Fruit fly (Drosophila melanogaster) whole organism, embryonic: ENCODE measurements around the gene Nup358.

ENCODE experiments used
- Ada2b ChIP-seq: fragments of 200-800 bp; sonication (Bioruptor generic); IDR thresholded peaks from 2 replicates; pipeline ENCODE4 v1.3.6; 2022; ENCODE audit warnings: missing biosample characterization, missing genetic modification characterization
- Awh ChIP-seq: fragments of 200-800 bp; sonication (Bioruptor generic); IDR thresholded peaks from 2 replicates; pipeline ENCODE4, ENCODE4 v1.3.6; 2022; ENCODE audit warnings: missing biosample characterization, missing genetic modification characterization
- BEAF-32 ChIP-seq: fragments of 200-800 bp; sonication (Bioruptor generic); optimal IDR thresholded peaks from 3 replicates; lab custom pipeline; 2017; ENCODE audit warnings: missing biosample characterization, missing genetic modification characterization, mild to moderate bottlenecking, moderate library complexity, missing genetic modification reagents
- CG10431 ChIP-seq: fragments of 200-800 bp; sonication (Bioruptor generic); optimal IDR thresholded peaks from 3 replicates; lab custom pipeline; 2018; ENCODE audit warnings: missing biosample characterization, mild to moderate bottlenecking, missing genetic modification characterization
- CG10543 ChIP-seq: fragments of 200-800 bp; sonication (Bioruptor generic); optimal IDR thresholded peaks from 3 replicates; lab custom pipeline; 2017; ENCODE audit warnings: missing biosample characterization, mild to moderate bottlenecking, missing genetic modification characterization, moderate library complexity
- CG10979 ChIP-seq: fragments of 200-800 bp; sonication (Bioruptor generic); optimal IDR thresholded peaks from 2 replicates; lab custom pipeline; 2018; ENCODE audit warnings: missing biosample characterization, mild to moderate bottlenecking, missing genetic modification characterization, moderate library complexity
- CG11085 ChIP-seq: fragments of 200-800 bp; sonication (Bioruptor generic); IDR thresholded peaks from 2 replicates; pipeline ENCODE4 v1.3.6; 2022; ENCODE audit warnings: missing biosample characterization, missing genetic modification characterization
- CG11093 ChIP-seq: fragments of 200-800 bp; sonication (Bioruptor generic); IDR thresholded peaks from 3 replicates; pipeline ENCODE4 v1.3.6; 2022; ENCODE audit warnings: missing biosample characterization, missing genetic modification characterization
- CG11456 ChIP-seq: fragments of 200-800 bp; sonication (Bioruptor generic); IDR thresholded peaks from 3 replicates; pipeline ENCODE4 v1.3.6; 2022; ENCODE audit warnings: missing biosample characterization, missing genetic modification characterization
- CG12104 ChIP-seq: fragments of 200-800 bp; sonication (Bioruptor generic); optimal IDR thresholded peaks from 3 replicates; lab custom pipeline; 2016; ENCODE audit warnings: missing biosample characterization, missing genetic modification characterization
- CG12391 ChIP-seq: fragments of 200-800 bp; sonication (Bioruptor generic); optimal IDR thresholded peaks from 3 replicates; lab custom pipeline; 2018; ENCODE audit warnings: missing biosample characterization, mild to moderate bottlenecking, missing genetic modification characterization, moderate library complexity
- CG1647 ChIP-seq: fragments of 200-800 bp; sonication (Bioruptor generic); optimal IDR thresholded peaks from 3 replicates; lab custom pipeline; 2016; ENCODE audit warnings: missing biosample characterization, missing genetic modification characterization
- CG17385 ChIP-seq: fragments of 200-800 bp; sonication (Bioruptor generic); optimal IDR thresholded peaks from 3 replicates; lab custom pipeline; 2018; ENCODE audit warnings: missing biosample characterization, mild to moderate bottlenecking, missing genetic modification characterization
- CG17802 ChIP-seq: fragments of 200-800 bp; sonication (Bioruptor generic); optimal IDR thresholded peaks from 2 replicates; lab custom pipeline; 2018; ENCODE audit warnings: missing biosample characterization, mild to moderate bottlenecking, missing genetic modification characterization, moderate library complexity
- CG18599 ChIP-seq: fragments of 200-800 bp; sonication (Bioruptor generic); optimal IDR thresholded peaks from 3 replicates; lab custom pipeline; 2017; ENCODE audit warnings: missing biosample characterization, missing genetic modification characterization, mild to moderate bottlenecking, moderate library complexity, missing genetic modification reagents
- CG31388 ChIP-seq: fragments of 200-800 bp; sonication (Bioruptor generic); optimal IDR thresholded peaks from 2 replicates; lab custom pipeline; 2016; ENCODE audit warnings: missing biosample characterization, missing genetic modification characterization
- CG3163 ChIP-seq: fragments of 200-800 bp; sonication (Bioruptor generic); optimal IDR thresholded peaks from 3 replicates; lab custom pipeline; 2016; ENCODE audit warnings: missing biosample characterization, missing genetic modification characterization
- CG3407 ChIP-seq: fragments of 200-800 bp; sonication (Bioruptor generic); optimal IDR thresholded peaks from 2 replicates; lab custom pipeline; 2018; ENCODE audit warnings: missing biosample characterization, mild to moderate bottlenecking, missing genetic modification characterization
- CG4404 ChIP-seq: fragments of 200-800 bp; sonication (Bioruptor generic); IDR thresholded peaks from 2 replicates; pipeline ENCODE4 v1.3.6; 2022; ENCODE audit warnings: missing biosample characterization, missing genetic modification characterization
- CG5180 ChIP-seq: fragments of 200-800 bp; sonication (Bioruptor generic); optimal IDR thresholded peaks from 3 replicates; lab custom pipeline; 2017; ENCODE audit warnings: missing biosample characterization, missing genetic modification characterization, mild to moderate bottlenecking, moderate library complexity, missing genetic modification reagents
- CG7357 ChIP-seq: fragments of 200-800 bp; sonication (Bioruptor generic); IDR thresholded peaks from 3 replicates; pipeline ENCODE4 v1.3.6; 2022; ENCODE audit warnings: missing biosample characterization, missing genetic modification characterization
- CG7786 ChIP-seq: fragments of 200-800 bp; sonication (Bioruptor generic); optimal IDR thresholded peaks from 2 replicates; lab custom pipeline; 2016; ENCODE audit warnings: missing biosample characterization, missing genetic modification characterization
- CG9797 ChIP-seq: fragments of 200-800 bp; sonication (Bioruptor generic); optimal IDR thresholded peaks from 3 replicates; lab custom pipeline; 2018; ENCODE audit warnings: missing biosample characterization, mild to moderate bottlenecking, missing genetic modification characterization
- Chrac-16 ChIP-seq: fragments of 200-800 bp; sonication (Bioruptor generic); optimal IDR thresholded peaks from 3 replicates; lab custom pipeline; 2016; ENCODE audit warnings: missing biosample characterization, missing genetic modification characterization
- CoRest ChIP-seq: fragments of 200-800 bp; sonication (Bioruptor generic); optimal IDR thresholded peaks from 3 replicates; lab custom pipeline; 2018; ENCODE audit warnings: missing biosample characterization, mild to moderate bottlenecking, missing genetic modification characterization, moderate library complexity
- D19B ChIP-seq: fragments of 200-800 bp; sonication (Bioruptor generic); optimal IDR thresholded peaks from 2 replicates; lab custom pipeline; 2017; ENCODE audit warnings: missing biosample characterization, mild to moderate bottlenecking, missing genetic modification characterization
- Fer2 ChIP-seq: fragments of 200-800 bp; sonication (Bioruptor generic); optimal IDR thresholded peaks from 2 replicates; lab custom pipeline; 2018; ENCODE audit warnings: missing biosample characterization, mild to moderate bottlenecking, missing genetic modification characterization, moderate library complexity
- GATAe ChIP-seq: fragments of 200-800 bp; sonication (Bioruptor generic); conservative IDR thresholded peaks from 2 replicates; pipeline ENCODE4 v1.3.6; 2022; ENCODE audit warnings: missing biosample characterization, missing genetic modification characterization
- H2.0 ChIP-seq: fragments of 200-800 bp; sonication (Bioruptor generic); IDR thresholded peaks from 2 replicates; pipeline ENCODE4 v1.3.6; 2022; ENCODE audit warnings: missing biosample characterization, missing genetic modification characterization
- HmgD ChIP-seq: fragments of 200-800 bp; sonication (Bioruptor generic); optimal IDR thresholded peaks from 3 replicates; lab custom pipeline; 2016; ENCODE audit warnings: missing biosample characterization, missing genetic modification characterization
- HmgZ ChIP-seq: fragments of 200-800 bp; sonication (Bioruptor generic); optimal IDR thresholded peaks from 2 replicates; lab custom pipeline; 2018; ENCODE audit warnings: missing biosample characterization, mild to moderate bottlenecking, missing genetic modification characterization
- Hsf ChIP-seq: fragments of 200-800 bp; sonication (Bioruptor generic); optimal IDR thresholded peaks from 3 replicates; lab custom pipeline; 2016; ENCODE audit warnings: missing biosample characterization, missing genetic modification characterization
- Lpt ChIP-seq: fragments of >200 bp; optimal IDR thresholded peaks from 2 replicates; lab custom pipeline; 2018; ENCODE audit warnings: missing biosample characterization, missing genetic modification characterization
- Pdp1 ChIP-seq, 2 experiments: fragments of 200-800 bp; sonication (Bioruptor generic); optimal IDR thresholded peaks; 3 replicates each; lab custom pipeline; 2016; ENCODE audit warnings: missing biosample characterization in 2 of 2, missing genetic modification characterization in 2 of 2, mild to moderate bottlenecking in 1 of 2, moderate library complexity in 1 of 2
- Ssrp ChIP-seq: fragments of 200-800 bp; sonication (Bioruptor generic); optimal IDR thresholded peaks from 2 replicates; lab custom pipeline; 2018; ENCODE audit warnings: missing biosample characterization, mild to moderate bottlenecking, missing genetic modification characterization, moderate library complexity
- abd-A ChIP-seq: fragments of 200-800 bp; sonication (Bioruptor generic); optimal IDR thresholded peaks from 3 replicates; lab custom pipeline; 2019; ENCODE audit warnings: missing biosample characterization, mild to moderate bottlenecking, missing genetic modification characterization, moderate library complexity
- chif ChIP-seq, 2 experiments: fragments of 200-800 bp; sonication (Bioruptor generic); optimal IDR thresholded peaks; 3 replicates each; lab custom pipeline; 2016; ENCODE audit warnings: missing biosample characterization in 2 of 2, missing genetic modification characterization in 2 of 2
- dan ChIP-seq: fragments of 200-800 bp; sonication (Bioruptor generic); IDR thresholded peaks from 2 replicates; pipeline ENCODE4 v1.3.6; 2022; ENCODE audit warnings: missing biosample characterization, missing genetic modification characterization
- exex ChIP-seq: fragments of 200-800 bp; sonication (Bioruptor generic); optimal IDR thresholded peaks from 4 replicates; lab custom pipeline; 2018; ENCODE audit warnings: missing biosample characterization, mild to moderate bottlenecking, missing genetic modification characterization, moderate library complexity
- klu ChIP-seq: fragments of 200-800 bp; sonication (Bioruptor generic); IDR thresholded peaks from 2 replicates; pipeline ENCODE4 v1.3.6; 2022; ENCODE audit warnings: missing biosample characterization, missing genetic modification characterization
- p53 ChIP-seq: fragments of 200-800 bp; sonication (Bioruptor generic); optimal IDR thresholded peaks from 2 replicates; lab custom pipeline; 2016; ENCODE audit warnings: missing biosample characterization, missing genetic modification characterization
- sd ChIP-seq: fragments of 200-800 bp; sonication (Bioruptor generic); optimal IDR thresholded peaks from 3 replicates; lab custom pipeline; 2018; ENCODE audit warnings: missing biosample characterization, mild to moderate bottlenecking, missing genetic modification characterization, moderate library complexity
- shn ChIP-seq: fragments of 200-800 bp; sonication (Bioruptor generic); optimal IDR thresholded peaks from 3 replicates; lab custom pipeline; 2016; ENCODE audit warnings: missing biosample characterization, missing genetic modification characterization
- sisA ChIP-seq: fragments of 200-800 bp; sonication (Bioruptor generic); IDR thresholded peaks from 2 replicates; pipeline ENCODE4 v1.3.6; 2022; ENCODE audit warnings: missing biosample characterization, missing genetic modification characterization
- slp2 ChIP-seq: fragments of 200-800 bp; sonication (Bioruptor generic); optimal IDR thresholded peaks from 2 replicates; lab custom pipeline; 2016; ENCODE audit warnings: missing biosample characterization, missing genetic modification characterization
- so ChIP-seq: fragments of 200-800 bp; sonication (Bioruptor generic); IDR thresholded peaks from 3 replicates; pipeline ENCODE4 v1.3.6; 2022; ENCODE audit warnings: missing biosample characterization, missing genetic modification characterization
- stc ChIP-seq: fragments of 200-800 bp; sonication (Bioruptor generic); IDR thresholded peaks from 2 replicates; pipeline ENCODE4 v1.3.6; 2022; ENCODE audit warnings: missing biosample characterization, missing genetic modification characterization
- toy ChIP-seq: fragments of 200-800 bp; sonication (Bioruptor generic); IDR thresholded peaks from 2 replicates; pipeline ENCODE4 v1.3.6; 2022; ENCODE audit warnings: missing biosample characterization, missing genetic modification characterization
- trem ChIP-seq: fragments of 200-800 bp; optimal IDR thresholded peaks from 3 replicates; lab custom pipeline; 2019; ENCODE audit warnings: missing biosample characterization, mild to moderate bottlenecking, missing genetic modification characterization, moderate library complexity
- vvl ChIP-seq: fragments of 200-800 bp; sonication (Bioruptor generic); IDR thresholded peaks from 2 replicates; pipeline ENCODE4 v1.3.6; 2022; ENCODE audit warnings: missing biosample characterization, missing genetic modification characterization

Gene Nup358

dm6 chr3R:25258628-25259240, 9.6 kb downstream of the Nup358 start, which contains the start of gene CG11857 (continued):
- peak; percentile 93 for TF ChIP-seq p53 (GFP tag; lab: Kevin White, UChicago)
- peak; percentile 66 for TF ChIP-seq CG9797 (GFP tag; lab: Kevin White, UChicago)
- peak; percentile 98 for TF ChIP-seq stc (GFP tag; lab: Robert Waterston, UW)
- peak; percentile 88 for TF ChIP-seq CG17802 (tag; lab: Kevin White, UChicago)
- peak; percentile 97 for TF ChIP-seq GATAe (GFP tag; lab: Robert Waterston, UW)
- peak; percentile 89 for TF ChIP-seq exex
- peak; percentile 97 for TF ChIP-seq toy
- no peak for TF ChIP-seq abd-A (tag; lab: Kevin White, UChicago)
- TF ChIP-seq CG12391 (tag; lab: Kevin White, UChicago), result peak; percentile 99
- TF ChIP-seq klu (GFP tag; lab: Robert Waterston, UW), result peak; percentile 99
- TF ChIP-seq CG17385 (GFP tag; lab: Kevin White, UChicago), result peak; percentile 94
- peak; percentile 97 for TF ChIP-seq shn (GFP tag; lab: Kevin White, UChicago)
- peak; percentile 100 for TF ChIP-seq CG4404 (GFP tag; lab: Robert Waterston, UW)
- peak; percentile 99 for TF ChIP-seq CG11093 (GFP tag; lab: Robert Waterston, UW)
- TF ChIP-seq Chrac-16 (GFP tag; lab: Kevin White, UChicago), result peak; percentile 99
- TF ChIP-seq CG10979 (tag; lab: Kevin White, UChicago), result peak; percentile 95
- peak; percentile 97 for TF ChIP-seq CG31388 (GFP tag; lab: Kevin White, UChicago)
- TF ChIP-seq CG11085 (GFP tag; lab: Robert Waterston, UW), result peak; percentile 99
- TF ChIP-seq CoRest (tag; lab: Kevin White, UChicago), result peak; percentile 99
- peak; percentile 99 for TF ChIP-seq Hsf
- peak; percentile 90 for TF ChIP-seq sd (tag; lab: Kevin White, UChicago)
- peak; percentile 98 for TF ChIP-seq Pdp1 (GFP tag; optimal IDR thresholded peaks at IDR 0.05; lab: Kevin White, UChicago)
- peak; percentile 98 for TF ChIP-seq Ada2b
- peak; percentile 99 for TF ChIP-seq vvl
- TF ChIP-seq so, result peak; percentile 97
- TF ChIP-seq D19B (GFP tag; lab: Kevin White, UChicago), result peak; percentile 90
- TF ChIP-seq CG1647, result peak; percentile 97
- peak; percentile 99 for TF ChIP-seq H2.0 (GFP tag; lab: Robert Waterston, UW)
- peak; percentile 99 for TF ChIP-seq CG11456 (GFP tag; lab: Robert Waterston, UW)
- TF ChIP-seq CG5180 (GFP tag; lab: Kevin White, UChicago), result no peak
- peak; percentile 100 for TF ChIP-seq BEAF-32 (GFP tag; lab: Kevin White, UChicago)
- TF ChIP-seq dan (GFP tag; lab: Robert Waterston, UW), result peak; percentile 97
- peak; percentile 97 for TF ChIP-seq CG18599
- TF ChIP-seq CG10431, result peak; percentile 82
- TF ChIP-seq CG12104 (GFP tag; lab: Kevin White, UChicago), result peak; percentile 97
- peak; percentile 97 to 98 for TF ChIP-seq chif (GFP tag; optimal IDR thresholded peaks at IDR 0.05; lab: Kevin White, UChicago)
- peak; percentile 99 for TF ChIP-seq HmgZ (tag; lab: Kevin White, UChicago)
- TF ChIP-seq Ssrp (tag; lab: Kevin White, UChicago), result peak; percentile 99
- peak; percentile 97 for TF ChIP-seq Awh (GFP tag; lab: Robert Waterston, UW)
- peak; percentile 95 for TF ChIP-seq HmgD
- peak; percentile 95 for TF ChIP-seq CG7357 (GFP tag; lab: Robert Waterston, UW)
- peak; percentile 98 for TF ChIP-seq CG7786 (GFP tag; lab: Kevin White, UChicago)
- peak; percentile 96 for TF ChIP-seq slp2
- peak; percentile 87 for TF ChIP-seq CG3163 (GFP tag; lab: Kevin White, UChicago)
- peak; percentile 94 for TF ChIP-seq CG3407 (GFP tag; lab: Kevin White, UChicago)
- TF ChIP-seq Lpt (GFP tag; lab: Kevin White, UChicago), result no peak
- peak; percentile 95 for TF ChIP-seq CG10543
- peak; percentile 97 for TF ChIP-seq Fer2 (tag; lab: Kevin White, UChicago)
- peak; percentile 97 for TF ChIP-seq trem
- TF ChIP-seq sisA, result peak; percentile 99
